Fruit fly (Drosophila melanogaster) whole organism, embryonic: ENCODE measurements around the gene Cyp18a1.

Experiments used
- CG10462 ChIP-seq: fragments of 200-800 bp; sonication (Bioruptor generic); optimal IDR thresholded peaks from 2 replicates; lab custom pipeline; 2016; ENCODE audit warnings: missing biosample characterization, missing genetic modification characterization
- CG11504 ChIP-seq: fragments of 200-800 bp; sonication (Bioruptor generic); optimal IDR thresholded peaks from 3 replicates; lab custom pipeline; 2019; ENCODE audit warnings: missing biosample characterization, mild to moderate bottlenecking, missing genetic modification characterization, moderate library complexity
- CG12236 ChIP-seq: fragments of 200-800 bp; sonication (Bioruptor generic); optimal IDR thresholded peaks from 2 replicates; lab custom pipeline; 2016; ENCODE audit warnings: missing biosample characterization, missing genetic modification characterization
- CG17829 ChIP-seq: fragments of 200-800 bp; optimal IDR thresholded peaks from 2 replicates; lab custom pipeline; 2019; ENCODE audit warnings: missing biosample characterization, mild to moderate bottlenecking, missing genetic modification characterization, moderate library complexity
- CG2120 ChIP-seq: fragments of 200-800 bp; sonication (Bioruptor generic); optimal IDR thresholded peaks from 3 replicates; lab custom pipeline; 2016; ENCODE audit warnings: missing biosample characterization, missing genetic modification characterization
- CG2889 ChIP-seq: fragments of 200-800 bp; sonication (Bioruptor generic); IDR thresholded peaks from 3 replicates; pipeline ENCODE4 v1.3.6; 2022; ENCODE audit warnings: missing biosample characterization, missing genetic modification characterization
- CG31365 ChIP-seq: fragments of 200-800 bp; sonication (Bioruptor generic); optimal IDR thresholded peaks from 2 replicates; lab custom pipeline; 2018; ENCODE audit warnings: missing biosample characterization, mild to moderate bottlenecking, missing genetic modification characterization
- CG32767 ChIP-seq: fragments of 200-800 bp; sonication (Bioruptor generic); IDR thresholded peaks from 2 replicates; pipeline ENCODE4 v1.3.6; 2022; ENCODE audit warnings: missing biosample characterization, missing genetic modification characterization
- CG34422 ChIP-seq: fragments of 200-800 bp; sonication (Bioruptor generic); IDR thresholded peaks from 3 replicates; pipeline ENCODE4 v1.3.6; 2022; ENCODE audit warnings: missing biosample characterization, missing genetic modification characterization
- CG3847 ChIP-seq: fragments of 200-800 bp; sonication (Bioruptor generic); IDR thresholded peaks from 2 replicates; pipeline ENCODE4 v1.3.6; 2022; ENCODE audit warnings: missing biosample characterization, missing genetic modification characterization
- CG4360 ChIP-seq: fragments of 200-800 bp; sonication (Bioruptor generic); IDR thresholded peaks from 2 replicates; pipeline ENCODE4 v1.3.6; 2022; ENCODE audit warnings: missing biosample characterization, missing genetic modification characterization
- CG4404 ChIP-seq: fragments of 200-800 bp; sonication (Bioruptor generic); IDR thresholded peaks from 2 replicates; pipeline ENCODE4 v1.3.6; 2022; ENCODE audit warnings: missing biosample characterization, missing genetic modification characterization
- CG4424 ChIP-seq: fragments of 200-800 bp; sonication (Bioruptor generic); optimal IDR thresholded peaks from 3 replicates; lab custom pipeline; 2016; ENCODE audit warnings: missing biosample characterization, missing genetic modification characterization
- CG4707 ChIP-seq: fragments of 200-800 bp; sonication (Bioruptor generic); optimal IDR thresholded peaks from 2 replicates; lab custom pipeline; 2018; ENCODE audit warnings: missing biosample characterization, mild to moderate bottlenecking, missing genetic modification characterization, moderate library complexity
- CG4854 ChIP-seq: fragments of 200-800 bp; sonication (Bioruptor generic); optimal IDR thresholded peaks from 2 replicates; lab custom pipeline; 2016; ENCODE audit warnings: missing biosample characterization, missing genetic modification characterization, inconsistent platforms
- CG7786 ChIP-seq: fragments of 200-800 bp; sonication (Bioruptor generic); optimal IDR thresholded peaks from 2 replicates; lab custom pipeline; 2016; ENCODE audit warnings: missing biosample characterization, missing genetic modification characterization
- CG7963 ChIP-seq: fragments of 200-800 bp; sonication (Bioruptor generic); IDR thresholded peaks from 3 replicates; pipeline ENCODE4 v1.3.6; 2022; ENCODE audit warnings: missing biosample characterization, missing genetic modification characterization; ENCODE audit not compliant: partially characterized antibody
- CG8281 ChIP-seq: fragments of 200-800 bp; sonication (Bioruptor generic); optimal IDR thresholded peaks from 2 replicates; lab custom pipeline; 2018; ENCODE audit warnings: missing biosample characterization, mild to moderate bottlenecking, missing genetic modification characterization, moderate library complexity
- CG8290 ChIP-seq, 3 experiments: fragments of 200-800 bp; sonication (Bioruptor generic); optimal IDR thresholded peaks; 2 replicates each; lab custom pipeline; 2016 to 2019; ENCODE audit warnings: missing biosample characterization in 3 of 3, missing genetic modification characterization in 3 of 3, mild to moderate bottlenecking in 2 of 3, moderate library complexity in 1 of 3
- CG9876 ChIP-seq: fragments of 200-800 bp; sonication (Bioruptor generic); optimal IDR thresholded peaks from 2 replicates; lab custom pipeline; 2016; ENCODE audit warnings: missing biosample characterization, missing genetic modification characterization
- CTCF ChIP-seq: fragments of 200-800 bp; sonication (Bioruptor generic); optimal IDR thresholded peaks from 2 replicates; lab custom pipeline; 2017; ENCODE audit warnings: missing biosample characterization, mild to moderate bottlenecking, missing genetic modification characterization, moderate library complexity
- Dfd ChIP-seq, 2 experiments: fragments of >200 bp; optimal IDR thresholded peaks; 2 replicates each; lab custom pipeline; 2017; ENCODE audit warnings: missing biosample characterization in 2 of 2, missing genetic modification characterization in 2 of 2
- Dip3 ChIP-seq: fragments of 200-800 bp; sonication (Bioruptor generic); optimal IDR thresholded peaks from 3 replicates; lab custom pipeline; 2016; ENCODE audit warnings: missing biosample characterization, missing genetic modification characterization
- Dp ChIP-seq: fragments of 200-800 bp; sonication (Bioruptor generic); optimal IDR thresholded peaks from 2 replicates; lab custom pipeline; 2018; ENCODE audit warnings: missing biosample characterization, mild to moderate bottlenecking, missing genetic modification characterization, moderate library complexity
- GATAe ChIP-seq: fragments of 200-800 bp; sonication (Bioruptor generic); conservative IDR thresholded peaks from 2 replicates; pipeline ENCODE4 v1.3.6; 2022; ENCODE audit warnings: missing biosample characterization, missing genetic modification characterization
- Gsc ChIP-seq: fragments of 200-800 bp; sonication (Bioruptor generic); IDR thresholded peaks from 2 replicates; pipeline ENCODE4 v1.3.6; 2022; ENCODE audit warnings: missing biosample characterization, missing genetic modification characterization
- Hr39 ChIP-seq: fragments of >200 bp; optimal IDR thresholded peaks from 2 replicates; lab custom pipeline; 2017
- Hr78 ChIP-seq, 2 experiments: fragments of 200-800 bp in 1 of 2; fragments of >200 bp in 1 of 2; sonication (Bioruptor generic) in 1 of 2; optimal IDR thresholded peaks; 2 replicates each; lab custom pipeline; 2017 to 2019; ENCODE audit warnings: missing biosample characterization in 2 of 2, missing genetic modification characterization in 2 of 2, mild to moderate bottlenecking in 1 of 2, moderate library complexity in 1 of 2
- Jarid2 ChIP-seq: fragments of 200-800 bp; sonication (Bioruptor generic); optimal IDR thresholded peaks from 3 replicates; lab custom pipeline; 2017; ENCODE audit warnings: mild to moderate bottlenecking, missing biosample characterization, missing genetic modification reagents, missing genetic modification characterization
- NFAT ChIP-seq: fragments of 200-800 bp; sonication (Bioruptor generic); IDR thresholded peaks from 2 replicates; pipeline ENCODE4 v1.3.6; 2022; ENCODE audit warnings: missing biosample characterization, missing genetic modification characterization
- Poxn ChIP-seq: fragments of 200-800 bp; sonication (Bioruptor generic); IDR thresholded peaks from 2 replicates; pipeline ENCODE4 v1.3.6; 2022; ENCODE audit warnings: missing biosample characterization, missing genetic modification characterization
- Spps ChIP-seq: fragments of 200-800 bp; sonication (Bioruptor generic); optimal IDR thresholded peaks from 2 replicates; lab custom pipeline; 2018; ENCODE audit warnings: missing biosample characterization, mild to moderate bottlenecking, missing genetic modification characterization
- Tbp ChIP-seq: fragments of >200 bp; optimal IDR thresholded peaks from 2 replicates; lab custom pipeline; 2018; ENCODE audit warnings: missing biosample characterization, missing genetic modification characterization
- Trl ChIP-seq, 3 experiments: fragments of >200 bp in 2 of 3; fragments of 200-800 bp in 1 of 3; sonication (Bioruptor generic) in 1 of 3; optimal IDR thresholded peaks; 2 replicates in 1 of 3; 3 replicates in 2 of 3; lab custom pipeline; 2016 to 2017; ENCODE audit warnings: missing biosample characterization in 1 of 3, missing genetic modification characterization in 1 of 3
- Usf ChIP-seq: fragments of 200-800 bp; sonication (Bioruptor generic); optimal IDR thresholded peaks from 2 replicates; lab custom pipeline; 2017; ENCODE audit warnings: missing genotype, missing biosample characterization, missing genetic modification characterization
- amos ChIP-seq: fragments of 200-800 bp; sonication (Bioruptor generic); IDR thresholded peaks from 2 replicates; pipeline ENCODE4 v1.3.6; 2022; ENCODE audit warnings: missing biosample characterization, missing genetic modification characterization; ENCODE audit not compliant: partially characterized antibody
- bcd ChIP-seq: fragments of 200-800 bp; sonication (Bioruptor generic); optimal IDR thresholded peaks from 2 replicates; lab custom pipeline; 2017; ENCODE audit warnings: missing biosample characterization, mild to moderate bottlenecking, missing genetic modification characterization
- cato ChIP-seq: fragments of 200-800 bp; sonication (Bioruptor generic); optimal IDR thresholded peaks from 2 replicates; lab custom pipeline; 2016; ENCODE audit warnings: missing biosample characterization, missing genetic modification characterization, borderline replicate concordance
- hth ChIP-seq: fragments of >200 bp; optimal IDR thresholded peaks from 2 replicates; lab custom pipeline; 2017; ENCODE audit warnings: inconsistent platforms
- jing ChIP-seq: fragments of 200-800 bp; sonication (Bioruptor generic); optimal IDR thresholded peaks from 2 replicates; lab custom pipeline; 2018; ENCODE audit warnings: missing biosample characterization, mild to moderate bottlenecking, missing genetic modification characterization
- klu ChIP-seq: fragments of 200-800 bp; sonication (Bioruptor generic); IDR thresholded peaks from 2 replicates; pipeline ENCODE4 v1.3.6; 2022; ENCODE audit warnings: missing biosample characterization, missing genetic modification characterization
- lov ChIP-seq, 2 experiments: fragments of 200-800 bp in 1 of 2; fragments of >200 bp in 1 of 2; sonication (Bioruptor generic) in 1 of 2; IDR thresholded peaks in 1 of 2; optimal IDR thresholded peaks in 1 of 2; 2 replicates in 1 of 2; 3 replicates in 1 of 2; pipeline versions ENCODE4 v1.3.6 to Lab custom; 2017 to 2022; ENCODE audit warnings: missing biosample characterization in 1 of 2, missing genetic modification characterization in 1 of 2
- org-1 ChIP-seq: fragments of 200-800 bp; sonication (Bioruptor generic); optimal IDR thresholded peaks from 2 replicates; lab custom pipeline; 2017; ENCODE audit warnings: missing biosample characterization, missing genetic modification characterization
- p53 ChIP-seq: fragments of 200-800 bp; sonication (Bioruptor generic); optimal IDR thresholded peaks from 2 replicates; lab custom pipeline; 2016; ENCODE audit warnings: missing biosample characterization, missing genetic modification characterization
- phol ChIP-seq: fragments of 200-800 bp; sonication (Bioruptor generic); optimal IDR thresholded peaks from 3 replicates; lab custom pipeline; 2018; ENCODE audit warnings: missing biosample characterization, mild to moderate bottlenecking, missing genetic modification characterization, moderate library complexity
- repo ChIP-seq: fragments of 200-800 bp; sonication (Bioruptor generic); optimal IDR thresholded peaks from 2 replicates; lab custom pipeline; 2016; ENCODE audit warnings: missing biosample characterization, missing genetic modification characterization
- sim ChIP-seq: fragments of 200-800 bp; sonication (Bioruptor generic); IDR thresholded peaks from 2 replicates; pipeline ENCODE4 v1.3.6; 2022; ENCODE audit warnings: missing biosample characterization, missing genetic modification characterization
- sisA ChIP-seq: fragments of 200-800 bp; sonication (Bioruptor generic); IDR thresholded peaks from 2 replicates; pipeline ENCODE4 v1.3.6; 2022; ENCODE audit warnings: missing biosample characterization, missing genetic modification characterization
- sob ChIP-seq: fragments of 200-800 bp; sonication (Bioruptor generic); IDR thresholded peaks from 2 replicates; pipeline ENCODE4 v1.3.6; 2022; ENCODE audit warnings: missing biosample characterization, missing genetic modification characterization
- tap ChIP-seq: fragments of 200-800 bp; optimal IDR thresholded peaks from 3 replicates; lab custom pipeline; 2019; ENCODE audit warnings: missing biosample characterization, mild to moderate bottlenecking, missing genetic modification characterization, moderate library complexity
- trem ChIP-seq: fragments of 200-800 bp; optimal IDR thresholded peaks from 3 replicates; lab custom pipeline; 2019; ENCODE audit warnings: missing biosample characterization, mild to moderate bottlenecking, missing genetic modification characterization, moderate library complexity

Cyp18a1 gene

DNA sequence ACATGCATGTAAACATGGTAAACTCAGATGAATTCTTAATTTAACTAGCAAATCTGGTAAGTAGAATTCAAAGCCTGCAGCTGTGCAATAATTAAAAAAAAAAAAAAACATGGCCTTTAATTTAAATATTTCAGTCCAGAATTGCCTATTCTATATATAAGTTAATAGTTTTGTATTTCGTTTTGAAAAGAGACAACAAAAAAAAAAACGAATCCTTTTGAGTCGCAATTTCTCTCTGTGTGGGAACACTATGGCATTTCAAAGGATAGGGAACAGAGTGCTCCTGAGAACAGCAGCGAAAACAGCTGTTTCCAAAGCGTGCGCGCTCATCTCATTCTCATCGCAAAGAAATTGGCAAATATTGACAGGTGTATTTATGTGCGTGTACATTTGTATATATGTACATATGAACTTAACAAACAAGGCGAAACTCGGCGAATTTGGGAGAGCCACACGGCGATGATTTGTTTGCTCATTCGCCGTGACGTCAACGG, 47.1 kb downstream of the Cyp18a1 start (continued):
- TF ChIP-seq Poxn (GFP tag; lab: Robert Waterston, UW), result no peak
- TF ChIP-seq phol, result peak; percentile 73
- no peak for TF ChIP-seq CG7963 (GFP tag; lab: Robert Waterston, UW)
- TF ChIP-seq Dp (GFP tag; lab: Kevin White, UChicago), result no peak
- peak; percentile 45 for TF ChIP-seq CG31365 (tag; lab: Kevin White, UChicago)
- TF ChIP-seq Gsc (GFP tag; lab: Robert Waterston, UW), result no peak
- 0 out of 2 replicates have a peak, but pooled peaks have one; percentile 30 for TF ChIP-seq klu
- no peak for TF ChIP-seq Spps (tag; lab: Kevin White, UChicago)
- no peak for TF ChIP-seq Jarid2 (GFP tag; lab: Kevin White, UChicago)
- TF ChIP-seq org-1, result peak; percentile 65
- TF ChIP-seq cato (GFP tag; lab: Kevin White, UChicago), result peak; percentile 20
- no peak for TF ChIP-seq repo
- 0 out of 3 replicates have a peak, but pooled peaks have one; percentile 23 for TF ChIP-seq CG34422 (GFP tag; lab: Robert Waterston, UW)
- TF ChIP-seq jing (GFP tag; lab: Kevin White, UChicago), result no peak
- no peak for TF ChIP-seq CG8281
- TF ChIP-seq CG4360 (GFP tag; lab: Robert Waterston, UW), result no peak
- TF ChIP-seq Hr78 (GFP tag; optimal IDR thresholded peaks at IDR 0.05; lab: Kevin White, UChicago), result no peak
- TF ChIP-seq lov (optimal IDR thresholded peaks at IDR 0.05; lab: Kevin White, UChicago), result no peak
- TF ChIP-seq lov (GFP tag; IDR thresholded peaks at IDR 0.05; lab: Robert Waterston, UW), result no peak
- TF ChIP-seq Tbp (GFP tag; lab: Kevin White, UChicago), result no peak
- TF ChIP-seq CG4424 (GFP tag; lab: Kevin White, UChicago), result peak; percentile 62
- TF ChIP-seq amos (GFP tag; lab: Robert Waterston, UW), result no peak
- peak; percentile 67 for TF ChIP-seq sisA (GFP tag; lab: Robert Waterston, UW)
- peak; percentile 38 for TF ChIP-seq trem
- TF ChIP-seq CG4854 (GFP tag; lab: Kevin White, UChicago), result peak; percentile 33
- TF ChIP-seq CG32767 (GFP tag; lab: Robert Waterston, UW), result peak; percentile 60; the same call in 1 of the 2 replicates
- no peak for TF ChIP-seq CG3847 (GFP tag; lab: Robert Waterston, UW)
- TF ChIP-seq CG2889 (GFP tag; lab: Robert Waterston, UW), result 0 out of 3 replicates have a peak, but pooled peaks have one; percentile 5
- TF ChIP-seq sob (GFP tag; lab: Robert Waterston, UW), result no peak; the same call in none of the 2 replicates
- TF ChIP-seq GATAe (GFP tag; lab: Robert Waterston, UW), result no peak
- peak; percentile 67 for TF ChIP-seq bcd (GFP tag; lab: Kevin White, UChicago)
- TF ChIP-seq CG8290 (GFP tag; optimal IDR thresholded peaks at IDR 0.05; lab: Kevin White, UChicago), result peak; percentile 16
- TF ChIP-seq CG8290 (tag; optimal IDR thresholded peaks at IDR 0.05; lab: Kevin White, UChicago), result peak in 1 of 2 experiments; percentile 87
- TF ChIP-seq CG2120 (GFP tag; lab: Kevin White, UChicago), result peak; percentile 68
- TF ChIP-seq CG17829 (tag; lab: Kevin White, UChicago), result peak; percentile 72
- TF ChIP-seq CG4707, result peak; percentile 39
- no peak for TF ChIP-seq CG9876 (GFP tag; lab: Kevin White, UChicago)
- TF ChIP-seq CG11504, result peak; percentile 73
- TF ChIP-seq Dfd (GFP tag; optimal IDR thresholded peaks at IDR 0.05; lab: Kevin White, UChicago), result no peak
- TF ChIP-seq hth (lab: Kevin White, UChicago), result no peak
- TF ChIP-seq NFAT, result no peak
- TF ChIP-seq Trl (optimal IDR thresholded peaks at IDR 0.05; lab: Kevin White, UChicago), result no peak
- peak; percentile 31 for TF ChIP-seq Trl (GFP tag; optimal IDR thresholded peaks at IDR 0.05; lab: Kevin White, UChicago)
- no peak for TF ChIP-seq tap (tag; lab: Kevin White, UChicago)
- TF ChIP-seq CG10462 (GFP tag; lab: Kevin White, UChicago), result peak; percentile 15
- TF ChIP-seq Dip3 (GFP tag; lab: Kevin White, UChicago), result peak; percentile 10
- TF ChIP-seq CG4404 (GFP tag; lab: Robert Waterston, UW), result peak; percentile 34; the same call in 1 of the 2 replicates
- no peak; the same call in 1 of the 2 replicates for TF ChIP-seq sim
- no peak for TF ChIP-seq Usf
- TF ChIP-seq p53 (GFP tag; lab: Kevin White, UChicago), result no peak
- no peak for TF ChIP-seq Hr39 (lab: Kevin White, UChicago)
- TF ChIP-seq CTCF (GFP tag; lab: Kevin White, UChicago), result no peak
- peak; percentile 50 for TF ChIP-seq CG7786
- peak; percentile 17 for TF ChIP-seq CG12236 (GFP tag; lab: Kevin White, UChicago)
